Worm (Caenorhabditis elegans) whole organism, L1 larva: ENCODE data around the gene Y50D4C.5.

Experiments
- C16A3.4 ChIP-seq: fragments of 150-350 bp; optimal IDR thresholded peaks from 2 replicates; lab custom pipeline; 2014; ENCODE audit warnings: missing biosample characterization, missing genetic modification characterization
- aly-2 ChIP-seq: fragments of 150-350 bp; optimal IDR thresholded peaks from 2 replicates; lab custom pipeline; 2014; ENCODE audit warnings: missing biosample characterization, missing genetic modification characterization
- ceh-82 ChIP-seq, 3 experiments: fragments of 150-350 bp in 1 of 3; sonication (generic microtip) in 2 of 3; optimal IDR thresholded peaks; 2 replicates each; lab custom pipeline; 2014 to 2017; ENCODE audit warnings: missing biosample characterization in 3 of 3, missing genetic modification characterization in 3 of 3
- dsc-1 ChIP-seq: sonication (generic microtip); optimal IDR thresholded peaks from 2 replicates; lab custom pipeline; 2016; ENCODE audit warnings: mild to moderate bottlenecking, missing genetic modification characterization, missing compliant biosample characterization
- fos-1 ChIP-seq: fragments of 150-350 bp; optimal IDR thresholded peaks from 2 replicates; lab custom pipeline; 2014; ENCODE audit warnings: missing biosample characterization, missing genetic modification characterization
- jun-1 ChIP-seq: fragments of 150-350 bp; optimal IDR thresholded peaks from 2 replicates; lab custom pipeline; 2014; ENCODE audit warnings: missing biosample characterization, missing genetic modification reagents, missing genetic modification characterization
- lin-14 ChIP-seq: fragments of 200-800 bp; sonication (Bioruptor generic); optimal IDR thresholded peaks from 2 replicates; lab custom pipeline; 2018; ENCODE audit warnings: mild to moderate bottlenecking, missing genetic modification characterization, moderate library complexity, missing compliant biosample characterization
- lin-15B ChIP-seq: fragments of 150-350 bp; sonication (generic microtip); optimal IDR thresholded peaks from 3 replicates; lab custom pipeline; 2014; ENCODE audit warnings: missing biosample characterization, missing genetic modification characterization
- mdl-1 ChIP-seq, 2 experiments: fragments of 150-350 bp; optimal IDR thresholded peaks; 2 replicates each; lab custom pipeline; 2014 to 2017; ENCODE audit warnings: missing biosample characterization in 2 of 2, missing genetic modification characterization in 2 of 2, inconsistent platforms in 1 of 2
- nhr-76 ChIP-seq: sonication (generic microtip); optimal IDR thresholded peaks from 2 replicates; lab custom pipeline; 2017; ENCODE audit warnings: missing biosample characterization, missing genetic modification characterization
- pqm-1 ChIP-seq: sonication (generic microtip); optimal IDR thresholded peaks from 3 replicates; lab custom pipeline; 2017; ENCODE audit warnings: missing biosample characterization, missing genetic modification characterization
- snpc-4 ChIP-seq: fragments of 150-350 bp; optimal IDR thresholded peaks from 2 replicates; lab custom pipeline; 2014; ENCODE audit warnings: missing biosample characterization, missing genetic modification characterization
- sox-4 ChIP-seq: sonication (generic microtip); optimal IDR thresholded peaks from 2 replicates; lab custom pipeline; 2016; ENCODE audit warnings: missing genetic modification characterization, missing compliant biosample characterization
- ztf-11 ChIP-seq, 2 experiments: sonication (generic microtip); optimal IDR thresholded peaks; 2 replicates each; lab custom pipeline; 2016 to 2017; ENCODE audit warnings: missing genetic modification characterization in 2 of 2, missing biosample characterization in 1 of 2, missing compliant biosample characterization in 1 of 2

DNA sequence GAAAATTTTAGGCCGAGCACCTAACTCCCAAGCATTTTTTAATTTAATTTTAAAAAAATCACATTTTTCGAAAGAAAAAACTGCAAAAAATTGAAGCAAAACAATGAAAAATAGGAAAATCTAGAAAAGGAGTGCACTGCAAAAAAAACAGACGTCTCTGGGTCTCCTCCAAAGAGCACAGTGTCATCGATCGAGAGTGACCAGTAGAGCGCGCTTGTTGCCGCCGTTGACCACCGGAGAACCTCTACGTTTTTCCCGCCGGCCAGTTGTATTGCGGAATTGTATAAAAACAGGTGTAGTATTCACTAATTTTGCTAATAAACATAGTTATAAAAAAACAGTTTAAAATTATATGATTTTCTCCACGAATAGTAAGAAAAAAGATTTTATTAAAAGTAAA lies 45.8 kb upstream of the Y50D4C.5 start:
- TF ChIP-seq mdl-1 (tag; optimal IDR thresholded peaks at IDR 0.05; lab: Kevin White, UChicago) (no peak), pqm-1 (tag; lab: Kevin White, UChicago) (no peak), snpc-4 (no peak), ztf-11 (tag; optimal IDR thresholded peaks at IDR 0.05; lab: Kevin White, UChicago) (no peak), ceh-82 (tag; optimal IDR thresholded peaks at IDR 0.05; lab: Kevin White, UChicago) (peak in 1 of 3 experiments; percentile 7), C16A3.4 (tag; lab: Kevin White, UChicago) (no peak), lin-15B (tag; lab: Kevin White, UChicago) (no peak), lin-14 (GFP tag; lab: Kevin White, UChicago) (no peak), dsc-1 (tag; lab: Kevin White, UChicago) (no peak), fos-1 (tag; lab: Kevin White, UChicago) (no peak), aly-2 (tag; lab: Kevin White, UChicago) (no peak), jun-1 (tag; lab: Kevin White, UChicago) (no peak), nhr-76 (tag; lab: Kevin White, UChicago) (no peak), sox-4 (tag; lab: Kevin White, UChicago) (no peak)
